Worm (Caenorhabditis elegans): ENCODE results near the gene dnj-18.
A peak's percentile ranks its signal among the peaks of the same experiment; 100 is the strongest.

Gene dnj-18

ce11 chrIII:4653912-4654311 lies 44.0 kb upstream of the dnj-18 start (continued):
- no peak for TF ChIP-seq zfp-2 (tag; optimal IDR thresholded peaks at IDR 0.05)
- no peak for TF ChIP-seq hmg-1.1 (GFP tag; IDR thresholded peaks at IDR 0.05)
- TF ChIP-seq ceh-20 (GFP tag; IDR thresholded peaks at IDR 0.05), result no peak
- TF ChIP-seq Y75B8A.6 (GFP tag; IDR thresholded peaks at IDR 0.05), result no peak
- TF ChIP-seq vab-7 (GFP tag; IDR thresholded peaks at IDR 0.05), result no peak
- TF ChIP-seq Y48G9A.11 (GFP tag; IDR thresholded peaks at IDR 0.05), result no peak
- peak; percentile 34; the same call in 1 of the 2 replicates for TF ChIP-seq php-3 (GFP tag; IDR thresholded peaks at IDR 0.05)
- no peak for TF ChIP-seq nhr-77 (tag; optimal IDR thresholded peaks at IDR 0.05)
- no peak for TF ChIP-seq egl-27 (tag; optimal IDR thresholded peaks at IDR 0.05)
- no peak for TF ChIP-seq dve-1 (tag; optimal IDR thresholded peaks at IDR 0.05; ENCODE audit: insufficient read depth)
- TF ChIP-seq mxl-3 (GFP tag; optimal IDR thresholded peaks at IDR 0.05), result no peak
- no peak for TF ChIP-seq tag-97 (GFP tag; IDR thresholded peaks at IDR 0.05)
- no peak for TF ChIP-seq snpc-1.2 (GFP tag; IDR thresholded peaks at IDR 0.05)
- no peak for TF ChIP-seq dmd-8 (GFP tag; IDR thresholded peaks at IDR 0.05)
- TF ChIP-seq hif-1 (tag; optimal IDR thresholded peaks at IDR 0.05), result no peak
- TF ChIP-seq madf-5 (GFP tag; IDR thresholded peaks at IDR 0.05), result peak in 1 of 2 experiments; percentile 54; a peak in 1 of 4 replicates
- no peak for TF ChIP-seq nhr-6 (tag; optimal IDR thresholded peaks at IDR 0.05)
- 0 out of 2 replicates have a peak, but pooled peaks have one; percentile 17 for TF ChIP-seq lim-7 (GFP tag; IDR thresholded peaks at IDR 0.05)
- peak; percentile 70; the same call in 1 of the 2 replicates for TF ChIP-seq zfp-3 (GFP tag; conservative IDR thresholded peaks at IDR 0.05)
- no peak for TF ChIP-seq jun-1 (tag; optimal IDR thresholded peaks at IDR 0.05)
- no peak for TF ChIP-seq F49E8.2 (tag; optimal IDR thresholded peaks at IDR 0.05; ENCODE audit: borderline replicate concordance)
- TF ChIP-seq gei-8 (GFP tag; optimal IDR thresholded peaks at IDR 0.05), result no peak
- peak; percentile 49 for TF ChIP-seq nhr-102 (tag; optimal IDR thresholded peaks at IDR 0.05)
- TF ChIP-seq attf-4 (tag; optimal IDR thresholded peaks at IDR 0.05), result no peak
- TF ChIP-seq Y5F2A.4 (GFP tag; optimal IDR thresholded peaks at IDR 0.05), result no peak
- TF ChIP-seq egl-43 (GFP tag; IDR thresholded peaks at IDR 0.05), result no peak
- TF ChIP-seq spr-1 (tag; optimal IDR thresholded peaks at IDR 0.05), result no peak
- TF ChIP-seq mdl-1 (tag; optimal IDR thresholded peaks at IDR 0.05), result no peak
- TF ChIP-seq arid-1 (GFP tag; conservative IDR thresholded peaks at IDR 0.05), result peak; percentile 11; the same call in 1 of the 2 replicates
- no peak for TF ChIP-seq ceh-44 (GFP tag; IDR thresholded peaks at IDR 0.05)
- no peak for TF ChIP-seq ZK546.5 (tag; optimal IDR thresholded peaks at IDR 0.05)
- no peak for TF ChIP-seq daf-19 (GFP tag; conservative IDR thresholded peaks at IDR 0.05)
- no peak for TF ChIP-seq ceh-32 (tag; optimal IDR thresholded peaks at IDR 0.05; ENCODE audit: poor library complexity)
- no peak for TF ChIP-seq lin-15B (tag; optimal IDR thresholded peaks at IDR 0.05)
- TF ChIP-seq Y105C5A.15 (GFP tag; IDR thresholded peaks at IDR 0.05), result no peak
- TF ChIP-seq hlh-30 (tag; optimal IDR thresholded peaks at IDR 0.05; ENCODE audit: insufficient read depth), result no peak
- TF ChIP-seq zip-11 (GFP tag; IDR thresholded peaks at IDR 0.05), result no peak
- TF ChIP-seq T20F7.1 (GFP tag; optimal IDR thresholded peaks at IDR 0.05), result no peak
- TF ChIP-seq nhr-25 (tag; optimal IDR thresholded peaks at IDR 0.05; ENCODE audit: borderline replicate concordance, insufficient read depth), result peak; percentile 25
- peak; percentile 71 for TF ChIP-seq duxl-1 (tag; optimal IDR thresholded peaks at IDR 0.05; ENCODE audit: poor library complexity)
- TF ChIP-seq skn-1 (tag; optimal IDR thresholded peaks at IDR 0.05), result no peak
- TF ChIP-seq lsy-2 (tag; optimal IDR thresholded peaks at IDR 0.05), result no peak
- no peak for TF ChIP-seq lin-29 (GFP tag; IDR thresholded peaks at IDR 0.05)
- no peak for TF ChIP-seq nhr-237 (tag; optimal IDR thresholded peaks at IDR 0.05)
- no peak for TF ChIP-seq zip-2 (tag; optimal IDR thresholded peaks at IDR 0.05)
- no peak for TF ChIP-seq F26F4.8 (GFP tag; conservative IDR thresholded peaks at IDR 0.05)
- no peak for TF ChIP-seq ama-1 (optimal IDR thresholded peaks at IDR 0.05)
- TF ChIP-seq snpc-4 (tag; optimal IDR thresholded peaks at IDR 0.05), result no peak
- no peak for TF ChIP-seq ceh-62 (tag; optimal IDR thresholded peaks at IDR 0.05)
- TF ChIP-seq fos-1 (tag; optimal IDR thresholded peaks at IDR 0.05), result no peak
- no peak for TF ChIP-seq pqm-1 (tag; optimal IDR thresholded peaks at IDR 0.05)
